Worm (Caenorhabditis elegans): Measurements from ENCODE around the gene C49A9.9.

- TF ChIP-seq pqm-1 (tag; optimal IDR thresholded peaks at IDR 0.05) (no peak), hlh-17 (GFP tag; optimal IDR thresholded peaks at IDR 0.05; ENCODE audit: borderline replicate concordance) (no peak)
Measured at ce11 chrIV:6201769-6202168, 15.4 kb upstream of the C49A9.9 start, which contains the start of gene tkr-2.

Data from whole organism, L1 larva.